Fruit fly (Drosophila melanogaster): ENCODE results near the gene FER.

FER gene

dm6 chr3R:9344186-9344790, 50.1 kb downstream of the FER start:
- TF ChIP-seq fru (optimal IDR thresholded peaks at IDR 0.05) (no peak), zen (tag; optimal IDR thresholded peaks at IDR 0.05) (peak; percentile 50), hth (optimal IDR thresholded peaks at IDR 0.05) (no peak), lov (optimal IDR thresholded peaks at IDR 0.05) (no peak), lov (GFP tag; IDR thresholded peaks at IDR 0.05) (no peak), en (GFP tag; optimal IDR thresholded peaks at IDR 0.05) (no peak), CG17612 (GFP tag; IDR thresholded peaks at IDR 0.05) (no peak), dimm (GFP tag; IDR thresholded peaks at IDR 0.05) (no peak), CG10654 (GFP tag; optimal IDR thresholded peaks at IDR 0.05) (no peak), CG8089 (GFP tag; optimal IDR thresholded peaks at IDR 0.05) (no peak), CG13624 (GFP tag; optimal IDR thresholded peaks at IDR 0.05) (no peak), sens-2 (GFP tag; IDR thresholded peaks at IDR 0.05) (no peak), inv (GFP tag; IDR thresholded peaks at IDR 0.05; ENCODE audit: partially characterized antibody) (no peak), CG4707 (GFP tag; optimal IDR thresholded peaks at IDR 0.05) (no peak), toy (GFP tag; IDR thresholded peaks at IDR 0.05) (no peak), CG13296 (GFP tag; optimal IDR thresholded peaks at IDR 0.05) (no peak), pfk (GFP tag; optimal IDR thresholded peaks at IDR 0.05) (no peak), Med (GFP tag) (peak; percentile 79), CG9609 (GFP tag; optimal IDR thresholded peaks at IDR 0.05) (no peak), CG10543 (GFP tag; optimal IDR thresholded peaks at IDR 0.05) (peak; percentile 89), prd (optimal IDR thresholded peaks at IDR 0.05) (no peak), prd (GFP tag; IDR thresholded peaks at IDR 0.05) (no peak), Oaz (GFP tag; IDR thresholded peaks at IDR 0.05) (no peak), B-H2 (GFP tag; optimal IDR thresholded peaks at IDR 0.05) (peak; percentile 24), sr (GFP tag; IDR thresholded peaks at IDR 0.05) (peak; percentile 83; the same call in 2 of the 3 replicates), tx (GFP tag; optimal IDR thresholded peaks at IDR 0.05) (no peak), tap (tag; optimal IDR thresholded peaks at IDR 0.05) (no peak), pum (GFP tag; optimal IDR thresholded peaks at IDR 0.05) (no peak), CG42726 (GFP tag; IDR thresholded peaks at IDR 0.05; ENCODE audit: partially characterized antibody) (no peak), CG6854 (GFP tag; optimal IDR thresholded peaks at IDR 0.05) (no peak), CTCF (GFP tag; optimal IDR thresholded peaks at IDR 0.05) (no peak), CG32772 (GFP tag; IDR thresholded peaks at IDR 0.05) (no peak), dan (GFP tag; IDR thresholded peaks at IDR 0.05) (no peak), croc (GFP tag; conservative IDR thresholded peaks at IDR 0.05) (no peak), stc (GFP tag; IDR thresholded peaks at IDR 0.05) (no peak), klu (GFP tag; IDR thresholded peaks at IDR 0.05) (no peak), mam (GFP tag; optimal IDR thresholded peaks at IDR 0.05) (no peak), CG13424 (tag; optimal IDR thresholded peaks at IDR 0.05) (no peak), lab (GFP tag; optimal IDR thresholded peaks at IDR 0.05) (no peak), CG7357 (GFP tag; IDR thresholded peaks at IDR 0.05) (no peak), HLHmδ (GFP tag; optimal IDR thresholded peaks at IDR 0.05) (no peak), Dref (GFP tag; IDR thresholded peaks at IDR 0.05) (no peak), danr (GFP tag; IDR thresholded peaks at IDR 0.05) (no peak), insv (GFP tag; optimal IDR thresholded peaks at IDR 0.05) (peak in 1 of 2 experiments; percentile 16), CG7963 (GFP tag; IDR thresholded peaks at IDR 0.05; ENCODE audit: partially characterized antibody) (no peak), CG34376 (GFP tag; optimal IDR thresholded peaks at IDR 0.05) (peak; percentile 47), phol (tag; optimal IDR thresholded peaks at IDR 0.05) (no peak), mirr (GFP tag; optimal IDR thresholded peaks at IDR 0.05) (peak; percentile 59), gcm (GFP tag; optimal IDR thresholded peaks at IDR 0.05) (no peak), Awh (GFP tag; IDR thresholded peaks at IDR 0.05) (no peak), CG34422 (GFP tag; IDR thresholded peaks at IDR 0.05) (no peak; the same call in 2 of the 3 replicates), CG31441 (GFP tag; IDR thresholded peaks at IDR 0.05) (no peak), slbo (GFP tag; IDR thresholded peaks at IDR 0.05) (no peak)

All from whole organism, embryonic.